Worm (Caenorhabditis elegans) whole organism, late embryonic: ENCODE results near the gene F23F1.4.

Source experiments
- F13H6.1 ChIP-seq: sonication (generic microtip); optimal IDR thresholded peaks from 2 replicates; lab custom pipeline; 2016; ENCODE audit warnings: missing genetic modification characterization, missing compliant biosample characterization
- pqm-1 ChIP-seq: sonication (generic microtip); optimal IDR thresholded peaks from 2 replicates; lab custom pipeline; 2016; ENCODE audit warnings: missing genetic modification characterization, missing compliant biosample characterization
- unc-55 ChIP-seq: sonication (generic microtip); optimal IDR thresholded peaks from 2 replicates; lab custom pipeline; 2017; ENCODE audit warnings: missing biosample characterization, missing genetic modification reagents, missing genetic modification characterization

ce11 chrII:46116-46515 lies 17.9 kb upstream of the F23F1.4 start, which contains the start of gene rpt-4:
- no peak for TF ChIP-seq pqm-1 (tag; lab: Kevin White, UChicago)
- no peak for TF ChIP-seq unc-55
- TF ChIP-seq F13H6.1 (tag; lab: Kevin White, UChicago): no peak
